Fruit fly (Drosophila melanogaster): ENCODE data around the gene PIG-Wa.

PIG-Wa gene

DNA sequence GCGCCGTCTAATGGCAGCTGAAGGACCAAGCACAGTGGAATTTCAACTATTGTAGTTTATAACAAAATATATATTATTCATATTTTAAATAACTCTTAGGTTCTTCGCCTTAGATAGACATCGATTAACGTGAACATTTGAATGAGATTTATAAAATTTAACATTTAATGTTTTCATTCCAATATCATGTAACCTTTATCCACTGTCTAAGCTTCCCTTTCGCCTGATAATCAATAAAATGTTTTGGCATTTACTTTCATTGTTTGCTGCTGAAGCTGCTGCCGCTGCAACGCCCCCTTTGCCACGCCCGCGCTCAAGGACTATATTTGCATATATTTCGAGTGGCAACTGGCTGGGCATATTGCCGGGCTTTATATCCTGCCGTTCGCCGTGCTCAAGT, 11.9 kb downstream of the PIG-Wa start (continued):
- TF ChIP-seq Hr51 (GFP tag; optimal IDR thresholded peaks at IDR 0.05), result peak in 1 of 2 experiments; percentile 6
- no peak for TF ChIP-seq Lhr (GFP tag; optimal IDR thresholded peaks at IDR 0.05)
- no peak for TF ChIP-seq Hr3 (GFP tag; optimal IDR thresholded peaks at IDR 0.05)
- no peak for TF ChIP-seq slp2 (GFP tag; optimal IDR thresholded peaks at IDR 0.05)
- TF ChIP-seq CG4820 (GFP tag; optimal IDR thresholded peaks at IDR 0.05), result no peak
- no peak for TF ChIP-seq CG7987 (GFP tag; optimal IDR thresholded peaks at IDR 0.05)
- peak; percentile 36 for TF ChIP-seq CG2678 (tag; optimal IDR thresholded peaks at IDR 0.05)
- TF ChIP-seq dmrt99B (tag; optimal IDR thresholded peaks at IDR 0.05), result peak; percentile 38
- peak; percentile 47; the same call in 2 of the 3 replicates for TF ChIP-seq row (GFP tag; IDR thresholded peaks at IDR 0.05)
- TF ChIP-seq Bteb2 (GFP tag; optimal IDR thresholded peaks at IDR 0.05), result no peak
- TF ChIP-seq Xrp1 (GFP tag; IDR thresholded peaks at IDR 0.05), result 0 out of 2 replicates have a peak, but pooled peaks have one; percentile 9
- peak; percentile 35 for TF ChIP-seq lab (GFP tag; optimal IDR thresholded peaks at IDR 0.05)
- no peak for TF ChIP-seq CG11247 (GFP tag; IDR thresholded peaks at IDR 0.05)
- no peak for TF ChIP-seq CG11093 (GFP tag; IDR thresholded peaks at IDR 0.05)
- TF ChIP-seq vvl (GFP tag; IDR thresholded peaks at IDR 0.05), result peak; percentile 27; the same call in 1 of the 2 replicates
- no peak for TF ChIP-seq CG10462 (GFP tag; optimal IDR thresholded peaks at IDR 0.05)
- TF ChIP-seq pum (GFP tag; optimal IDR thresholded peaks at IDR 0.05), result no peak
- TF ChIP-seq CG6689 (GFP tag; IDR thresholded peaks at IDR 0.05), result 0 out of 2 replicates have a peak, but pooled peaks have one; percentile 14
- no peak for TF ChIP-seq vfl (GFP tag; optimal IDR thresholded peaks at IDR 0.05)
- TF ChIP-seq CG7839 (tag; optimal IDR thresholded peaks at IDR 0.05), result peak; percentile 8
- peak; percentile 16 for TF ChIP-seq CG7556 (GFP tag; optimal IDR thresholded peaks at IDR 0.05)
- peak; percentile 40 for TF ChIP-seq CG11504 (tag; optimal IDR thresholded peaks at IDR 0.05)
- no peak for TF ChIP-seq Chrac-16 (GFP tag; optimal IDR thresholded peaks at IDR 0.05)
- TF ChIP-seq nau (GFP tag; optimal IDR thresholded peaks at IDR 0.05), result no peak
- TF ChIP-seq sens (GFP tag), result peak; percentile 6
- TF ChIP-seq onecut (GFP tag; IDR thresholded peaks at IDR 0.05), result peak; percentile 54
- no peak for TF ChIP-seq CG17802 (tag; optimal IDR thresholded peaks at IDR 0.05)
- peak; percentile 7 for TF ChIP-seq CG17359 (tag; optimal IDR thresholded peaks at IDR 0.05)
- peak; percentile 37 for TF ChIP-seq Sox102F (GFP tag; optimal IDR thresholded peaks at IDR 0.05)
- no peak for TF ChIP-seq fd3F (GFP tag; optimal IDR thresholded peaks at IDR 0.05)
- peak; percentile 18 for TF ChIP-seq Fer1 (GFP tag; optimal IDR thresholded peaks at IDR 0.05)
- TF ChIP-seq MBD-R2 (GFP tag; IDR thresholded peaks at IDR 0.05), result no peak
- peak; percentile 3 for TF ChIP-seq ATbp (GFP tag; optimal IDR thresholded peaks at IDR 0.05)

dm6 chr2L:2397080-2397479, 14.1 kb downstream of the PIG-Wa start:
- TF ChIP-seq gem (tag; optimal IDR thresholded peaks at IDR 0.05), result peak; percentile 10
- peak; percentile 3 for TF ChIP-seq Sox102F (GFP tag; optimal IDR thresholded peaks at IDR 0.05)
- peak; percentile 9 for TF ChIP-seq Xbp1 (GFP tag; optimal IDR thresholded peaks at IDR 0.05)
- peak; percentile 36 for TF ChIP-seq CG11504 (tag; optimal IDR thresholded peaks at IDR 0.05)
- TF ChIP-seq Ets65A (GFP tag), result peak; percentile 66
- peak; percentile 1 for TF ChIP-seq Blimp-1 (GFP tag; optimal IDR thresholded peaks at IDR 0.05)
- TF ChIP-seq ranshi (GFP tag; IDR thresholded peaks at IDR 0.05), result peak; percentile 29; the same call in 1 of the 2 replicates
- TF ChIP-seq CG30020 (tag; optimal IDR thresholded peaks at IDR 0.05), result no peak
- TF ChIP-seq onecut (GFP tag; IDR thresholded peaks at IDR 0.05), result peak; percentile 21; the same call in 1 of the 2 replicates
- peak; percentile 55; the same call in 1 of the 3 replicates for TF ChIP-seq ken (GFP tag; IDR thresholded peaks at IDR 0.05)
- TF ChIP-seq sim (GFP tag; IDR thresholded peaks at IDR 0.05), result no peak
- TF ChIP-seq Hey (tag; optimal IDR thresholded peaks at IDR 0.05), result peak; percentile 49
- no peak for TF ChIP-seq eve (GFP tag; optimal IDR thresholded peaks at IDR 0.05)
- TF ChIP-seq CG18011 (GFP tag; optimal IDR thresholded peaks at IDR 0.05), result no peak
- peak; percentile 53 for TF ChIP-seq sens (GFP tag)
- TF ChIP-seq Med (GFP tag), result peak; percentile 40
- no peak for TF ChIP-seq CG10654 (GFP tag; optimal IDR thresholded peaks at IDR 0.05)
- TF ChIP-seq bsh (GFP tag; optimal IDR thresholded peaks at IDR 0.05), result peak in 1 of 2 experiments; percentile 33
- TF ChIP-seq CG6854 (GFP tag; optimal IDR thresholded peaks at IDR 0.05), result no peak
- TF ChIP-seq CG14050 (GFP tag; IDR thresholded peaks at IDR 0.05), result 0 out of 3 replicates have a peak, but pooled peaks have one; percentile 16
- TF ChIP-seq tin (GFP tag; optimal IDR thresholded peaks at IDR 0.05), result peak; percentile 17
- TF ChIP-seq Dad (GFP tag; optimal IDR thresholded peaks at IDR 0.05), result no peak
